Worm (Caenorhabditis elegans): ENCODE measurements around the gene gmps-1.

- TF ChIP-seq tab-1 (GFP tag; IDR thresholded peaks at IDR 0.05): no peak
- no peak for TF ChIP-seq ref-1 (GFP tag; conservative IDR thresholded peaks at IDR 0.05)
- no peak for TF ChIP-seq cog-1 (tag; optimal IDR thresholded peaks at IDR 0.05)
- TF ChIP-seq flt-1 (GFP tag; IDR thresholded peaks at IDR 0.05): no peak
- TF ChIP-seq klf-2 (GFP tag; conservative IDR thresholded peaks at IDR 0.05): no peak
- no peak for TF ChIP-seq ztf-29 (GFP tag; IDR thresholded peaks at IDR 0.05)
- TF ChIP-seq T22C8.4 (GFP tag; IDR thresholded peaks at IDR 0.05): no peak
- TF ChIP-seq med-1 (GFP tag; optimal IDR thresholded peaks at IDR 0.05; ENCODE audit: insufficient read depth): no peak
- TF ChIP-seq ztf-23 (GFP tag; IDR thresholded peaks at IDR 0.05): no peak
Measured at ce11 chrII:10898998-10899397, 30.5 kb upstream of the gmps-1 start.

All from whole organism, midembryonic.